Worm (Caenorhabditis elegans): Measurements from ENCODE around the gene frm-7.

DNA sequence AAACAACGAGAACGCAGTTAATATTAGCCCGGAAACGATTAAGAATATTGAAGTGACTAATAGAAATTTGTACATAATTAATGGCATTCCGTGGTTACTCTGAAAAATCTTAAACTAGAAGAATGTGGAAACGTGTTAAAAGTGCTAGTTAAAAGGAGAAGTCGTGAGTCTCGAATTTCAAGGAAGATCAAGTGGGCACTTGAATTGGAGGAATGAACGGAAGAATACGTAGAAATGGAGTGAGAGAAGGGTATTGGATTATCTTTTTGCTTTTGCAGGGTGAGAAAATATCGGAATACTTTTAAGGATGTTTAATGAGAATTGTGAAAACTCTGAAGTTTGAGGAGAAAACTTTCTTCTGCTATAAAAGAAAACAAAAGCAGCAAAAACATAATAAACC is 8.0 kb downstream of the frm-7 start, which contains the start of gene hpo-30:
- TF ChIP-seq nhr-25 (tag; optimal IDR thresholded peaks at IDR 0.05) (no peak), ztf-4 (tag; optimal IDR thresholded peaks at IDR 0.05) (no peak), ztf-11 (tag; optimal IDR thresholded peaks at IDR 0.05) (no peak), hmg-11 (tag; optimal IDR thresholded peaks at IDR 0.05) (no peak), aly-2 (tag; optimal IDR thresholded peaks at IDR 0.05) (no peak), nhr-77 (tag; optimal IDR thresholded peaks at IDR 0.05) (no peak), jun-1 (tag; optimal IDR thresholded peaks at IDR 0.05) (no peak), snpc-4 (tag; optimal IDR thresholded peaks at IDR 0.05) (no peak), zag-1 (tag; optimal IDR thresholded peaks at IDR 0.05) (no peak), unc-62 (GFP tag; optimal IDR thresholded peaks at IDR 0.05) (no peak), skn-1 (tag; optimal IDR thresholded peaks at IDR 0.05) (no peak), nhr-12 (tag; optimal IDR thresholded peaks at IDR 0.05) (no peak)

Data from whole organism, L3 larva.